Worm (Caenorhabditis elegans) whole organism, mixed stage, embryonic: ENCODE results near the gene ZC13.1.
A peak's percentile ranks its signal among the peaks of the same experiment; 100 is the strongest.

Experiments used
- M03D4.4 ChIP-seq: sonication (generic microtip); optimal IDR thresholded peaks from 2 replicates; lab custom pipeline; 2017; ENCODE audit warnings: mild to moderate bottlenecking, missing genetic modification characterization, missing compliant biosample characterization
- ceh-39 ChIP-seq: fragments of 150-350 bp; optimal IDR thresholded peaks from 2 replicates; lab custom pipeline; 2014; ENCODE audit warnings: missing biosample characterization, missing genetic modification characterization
- ceh-43 ChIP-seq: fragments of 200-800 bp; sonication (Bioruptor generic); optimal IDR thresholded peaks from 2 replicates; lab custom pipeline; 2018; ENCODE audit warnings: mild to moderate bottlenecking, missing genetic modification characterization, moderate library complexity, missing compliant biosample characterization
- ceh-83 ChIP-seq: fragments of 200-800 bp; sonication (Bioruptor generic); optimal IDR thresholded peaks from 2 replicates; lab custom pipeline; 2018; ENCODE audit warnings: mild to moderate bottlenecking, missing genetic modification characterization, missing compliant biosample characterization
- ces-1 ChIP-seq: fragments of 150-350 bp; optimal IDR thresholded peaks from 2 replicates; lab custom pipeline; 2014; ENCODE audit warnings: missing biosample characterization, missing genetic modification reagents, missing genetic modification characterization
- cnd-1 ChIP-seq: fragments of 200-800 bp; sonication (Bioruptor generic); optimal IDR thresholded peaks from 2 replicates; lab custom pipeline; 2018; ENCODE audit warnings: mild to moderate bottlenecking, missing genetic modification characterization, missing compliant biosample characterization
- drap-1 ChIP-seq: fragments of 200-800 bp; sonication (Bioruptor generic); optimal IDR thresholded peaks from 3 replicates; lab custom pipeline; 2018; ENCODE audit warnings: mild to moderate bottlenecking, missing genetic modification characterization, missing compliant biosample characterization
- elt-1 ChIP-seq: sonication (generic microtip); optimal IDR thresholded peaks from 2 replicates; lab custom pipeline; 2017; ENCODE audit warnings: missing genetic modification characterization, mild to moderate bottlenecking, missing compliant biosample characterization, antibody characterized with exemption, moderate library complexity, borderline replicate concordance; ENCODE audit not compliant: insufficient read depth
- elt-3 ChIP-seq: fragments of 150-350 bp; optimal IDR thresholded peaks from 2 replicates; lab custom pipeline; 2014; ENCODE audit warnings: missing biosample characterization, missing genetic modification characterization
- flh-1 ChIP-seq: fragments of 200-800 bp; sonication (Bioruptor generic); optimal IDR thresholded peaks from 2 replicates; lab custom pipeline; 2018; ENCODE audit warnings: mild to moderate bottlenecking, missing genetic modification characterization, moderate library complexity, missing compliant biosample characterization
- ham-2 ChIP-seq: fragments of 200-800 bp; sonication (Bioruptor generic); optimal IDR thresholded peaks from 2 replicates; lab custom pipeline; 2018; ENCODE audit warnings: mild to moderate bottlenecking, missing genetic modification characterization, missing compliant biosample characterization
- hlh-1 ChIP-seq: fragments of 150-350 bp; optimal IDR thresholded peaks from 2 replicates; lab custom pipeline; 2014; ENCODE audit warnings: missing biosample characterization, missing genetic modification reagents, missing genetic modification characterization
- lin-13 ChIP-seq: fragments of 150-350 bp; optimal IDR thresholded peaks from 2 replicates; lab custom pipeline; 2014; ENCODE audit warnings: missing biosample characterization, missing genetic modification characterization
- lin-32 ChIP-seq: fragments of 200-800 bp; sonication (Bioruptor generic); optimal IDR thresholded peaks from 2 replicates; lab custom pipeline; 2018; ENCODE audit warnings: mild to moderate bottlenecking, missing genetic modification characterization, missing compliant biosample characterization
- lsy-2 ChIP-seq: fragments of 150-350 bp; optimal IDR thresholded peaks from 2 replicates; lab custom pipeline; 2014; ENCODE audit warnings: missing biosample characterization, missing genetic modification characterization
- mep-1 ChIP-seq: fragments of 150-350 bp; optimal IDR thresholded peaks from 2 replicates; lab custom pipeline; 2017; ENCODE audit warnings: missing biosample characterization, missing genetic modification reagents, missing genetic modification characterization, inconsistent platforms
- mls-2 ChIP-seq: sonication (generic microtip); optimal IDR thresholded peaks from 2 replicates; lab custom pipeline; 2016; ENCODE audit warnings: mild to moderate bottlenecking, missing genetic modification characterization, moderate library complexity, missing compliant biosample characterization
- nhr-2 ChIP-seq: fragments of 150-350 bp; optimal IDR thresholded peaks from 2 replicates; lab custom pipeline; 2014; ENCODE audit warnings: missing biosample characterization, missing genetic modification characterization
- nhr-237 ChIP-seq: fragments of 150-350 bp; optimal IDR thresholded peaks from 2 replicates; lab custom pipeline; 2014; ENCODE audit warnings: missing biosample characterization, missing genetic modification characterization
- nhr-28 ChIP-seq: fragments of 150-350 bp; optimal IDR thresholded peaks from 2 replicates; lab custom pipeline; 2014; ENCODE audit warnings: missing biosample characterization, missing genetic modification characterization
- pha-4 ChIP-seq: fragments of 150-350 bp; optimal IDR thresholded peaks from 2 replicates; lab custom pipeline; 2018; ENCODE audit warnings: missing biosample characterization, missing genetic modification reagents, missing genetic modification characterization
- sem-2 ChIP-seq: fragments of 200-800 bp; sonication (Bioruptor generic); optimal IDR thresholded peaks from 2 replicates; lab custom pipeline; 2018; ENCODE audit warnings: mild to moderate bottlenecking, missing genetic modification characterization, missing compliant biosample characterization
- snpc-4 ChIP-seq: fragments of 150-350 bp; optimal IDR thresholded peaks from 2 replicates; lab custom pipeline; 2014; ENCODE audit warnings: missing biosample characterization, missing genetic modification characterization
- sptf-1 ChIP-seq: sonication (generic microtip); optimal IDR thresholded peaks from 2 replicates; lab custom pipeline; 2017; ENCODE audit warnings: mild to moderate bottlenecking, missing genetic modification characterization, moderate library complexity, missing compliant biosample characterization
- tbx-8 ChIP-seq: fragments of 200-800 bp; sonication (Bioruptor generic); optimal IDR thresholded peaks from 2 replicates; lab custom pipeline; 2018; ENCODE audit warnings: mild to moderate bottlenecking, missing genetic modification characterization, moderate library complexity, missing compliant biosample characterization
- unc-120 ChIP-seq: sonication (generic microtip); optimal IDR thresholded peaks from 2 replicates; lab custom pipeline; 2017; ENCODE audit warnings: missing genetic modification characterization, missing compliant biosample characterization; ENCODE audit not compliant: poor library complexity, severe bottlenecking
- unc-39 ChIP-seq: fragments of 150-350 bp; optimal IDR thresholded peaks from 2 replicates; lab custom pipeline; 2014; ENCODE audit warnings: missing biosample characterization, missing genetic modification characterization
- unc-62 ChIP-seq: fragments of 150-350 bp; optimal IDR thresholded peaks from 2 replicates; lab custom pipeline; 2014; ENCODE audit warnings: missing biosample characterization, missing genetic modification reagents, missing genetic modification characterization
- zip-8 ChIP-seq: fragments of 150-350 bp; optimal IDR thresholded peaks from 2 replicates; lab custom pipeline; 2014; ENCODE audit warnings: missing biosample characterization, missing genetic modification characterization
- ztf-11 ChIP-seq: fragments of 150-350 bp; optimal IDR thresholded peaks from 2 replicates; lab custom pipeline; 2014; ENCODE audit warnings: missing biosample characterization, missing genetic modification characterization

The ZC13.1 gene

DNA sequence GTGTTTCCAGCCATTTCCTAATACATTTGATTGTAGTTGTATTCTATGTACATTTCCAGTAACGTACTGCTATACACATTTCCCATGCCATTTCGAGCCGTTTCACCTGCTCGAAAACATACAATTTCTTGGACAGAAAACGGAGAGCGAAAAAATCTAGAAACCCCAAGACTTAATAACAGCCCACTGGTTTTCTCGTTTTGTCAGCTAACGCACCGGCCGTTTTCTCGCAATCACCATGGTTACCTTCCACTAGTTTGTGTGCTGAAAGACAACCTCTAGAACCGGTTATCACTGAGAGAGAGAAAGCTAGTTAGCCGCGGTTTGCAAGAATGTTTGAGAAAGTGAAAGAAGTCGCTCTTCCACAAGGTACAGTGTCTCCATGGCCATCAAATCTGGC, 46.9 kb upstream of the ZC13.1 start:
- TF ChIP-seq lin-32 (no peak), lin-13 (no peak), pha-4 (tag; lab: Kevin White, UChicago) (no peak), sem-2 (GFP tag; lab: Kevin White, UChicago) (no peak), M03D4.4 (no peak), zip-8 (no peak), drap-1 (GFP tag; lab: Kevin White, UChicago) (no peak), ceh-43 (GFP tag; lab: Kevin White, UChicago) (no peak), tbx-8 (GFP tag; lab: Kevin White, UChicago) (no peak), snpc-4 (tag; lab: Kevin White, UChicago) (no peak), lsy-2 (tag; lab: Kevin White, UChicago) (no peak)
- TF ChIP-seq, all 35 proteins: peak for 0

DNA sequence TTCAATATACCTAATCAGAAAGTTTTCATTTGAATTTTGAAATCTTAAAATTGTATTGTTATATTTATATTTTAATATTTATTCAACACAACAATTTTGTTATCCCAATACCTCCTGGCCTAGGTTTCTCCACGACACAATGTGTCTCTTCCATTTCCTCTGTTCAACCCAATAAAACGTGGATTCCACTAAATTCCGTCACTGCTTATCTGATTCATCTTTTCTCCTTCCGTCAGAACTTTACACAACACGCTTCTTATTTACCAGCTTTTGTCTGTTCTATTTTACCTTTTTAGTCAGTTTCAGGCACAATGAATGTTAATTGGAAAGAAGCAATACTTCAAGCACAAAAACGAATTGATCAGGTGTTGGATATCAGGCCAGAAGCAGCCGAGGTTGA, 42.6 kb upstream of the ZC13.1 start, which contains the start of gene F39H12.1:
F39H12.1 (plus strand) TSS at position 301 of the 400 bp plus-strand sequence.
- TF ChIP-seq hlh-1 (tag; lab: Kevin White, UChicago) (no peak), ham-2 (GFP tag; lab: Kevin White, UChicago) (no peak), ceh-39 (tag; lab: Kevin White, UChicago) (no peak), unc-62 (no peak), ces-1 (GFP tag; lab: Kevin White, UChicago) (no peak), sptf-1 (tag; lab: Kevin White, UChicago) (no peak), cnd-1 (tag; lab: Kevin White, UChicago) (no peak), mls-2 (tag; lab: Kevin White, UChicago) (no peak), nhr-28 (tag; lab: Kevin White, UChicago) (no peak), elt-3 (tag; lab: Kevin White, UChicago) (no peak), zip-8 (no peak), ztf-11 (no peak), nhr-2 (tag; lab: Kevin White, UChicago) (no peak), unc-39 (tag; lab: Kevin White, UChicago) (no peak), flh-1 (GFP tag; lab: Kevin White, UChicago) (no peak), elt-1 (tag; lab: Kevin White, UChicago) (no peak), sem-2 (GFP tag; lab: Kevin White, UChicago) (no peak), mep-1 (tag; lab: Kevin White, UChicago) (no peak), ceh-43 (GFP tag; lab: Kevin White, UChicago) (no peak), lin-32 (no peak)

DNA sequence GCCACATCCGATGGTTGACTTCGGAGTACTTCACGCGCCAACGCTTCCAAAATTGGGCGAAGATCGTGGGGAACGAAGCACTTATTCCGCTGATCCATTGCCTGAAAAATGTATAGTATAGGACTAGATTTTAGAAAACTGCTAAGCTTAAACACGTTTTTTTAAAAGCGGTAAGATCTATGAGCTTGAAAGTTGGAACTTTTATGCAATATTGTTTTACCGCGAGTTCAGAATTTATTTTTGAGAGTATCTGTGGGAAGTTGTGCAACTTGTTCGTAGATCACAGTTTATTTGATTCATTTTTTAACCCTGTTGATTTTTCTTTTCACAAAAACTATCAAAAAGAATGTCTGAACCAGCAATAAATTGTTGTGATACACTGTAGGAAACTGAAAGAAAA, 35.6 kb upstream of the ZC13.1 start, which contains the start of gene F39H12.3:
F39H12.3 (minus strand) TSS at position 101 of the 400 bp plus-strand sequence.
- TF ChIP-seq tbx-8 (GFP tag; lab: Kevin White, UChicago) (no peak), mls-2 (tag; lab: Kevin White, UChicago) (no peak), sptf-1 (tag; lab: Kevin White, UChicago) (no peak), ceh-39 (tag; lab: Kevin White, UChicago) (no peak), mep-1 (tag; lab: Kevin White, UChicago) (no peak), lsy-2 (tag; lab: Kevin White, UChicago) (no peak), snpc-4 (tag; lab: Kevin White, UChicago) (no peak), nhr-2 (tag; lab: Kevin White, UChicago) (no peak), unc-62 (no peak), nhr-28 (tag; lab: Kevin White, UChicago) (no peak), sem-2 (GFP tag; lab: Kevin White, UChicago) (no peak), ceh-43 (GFP tag; lab: Kevin White, UChicago) (no peak), unc-39 (tag; lab: Kevin White, UChicago) (no peak), hlh-1 (tag; lab: Kevin White, UChicago) (no peak)
- TF ChIP-seq, all 35 proteins: peak for 0

DNA sequence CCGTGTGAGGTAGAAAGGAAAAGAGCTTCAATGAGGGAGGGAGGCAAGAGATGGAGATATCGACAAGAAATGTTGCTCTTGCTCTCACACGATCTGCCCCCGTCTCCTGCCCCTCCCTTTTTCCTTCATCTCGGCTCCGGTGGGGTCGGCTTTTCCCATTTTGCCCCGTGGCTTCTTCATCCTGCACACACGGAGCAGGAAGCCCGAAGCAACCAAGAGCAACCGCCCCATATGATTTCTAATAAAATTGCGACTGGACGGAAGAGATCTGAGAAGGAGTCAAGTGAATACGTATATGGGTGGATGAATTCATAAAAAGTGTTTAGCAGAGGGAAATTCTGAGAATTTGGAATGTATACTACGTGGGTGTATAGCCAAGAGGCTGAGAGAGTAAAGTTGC, 32.4 kb upstream of the ZC13.1 start:
- TF ChIP-seq ces-1 (GFP tag; lab: Kevin White, UChicago): peak; percentile 18
- TF ChIP-seq zip-8: no peak
- TF ChIP-seq lin-13: no peak
- TF ChIP-seq unc-120 (tag; lab: Kevin White, UChicago): peak; percentile 51

DNA sequence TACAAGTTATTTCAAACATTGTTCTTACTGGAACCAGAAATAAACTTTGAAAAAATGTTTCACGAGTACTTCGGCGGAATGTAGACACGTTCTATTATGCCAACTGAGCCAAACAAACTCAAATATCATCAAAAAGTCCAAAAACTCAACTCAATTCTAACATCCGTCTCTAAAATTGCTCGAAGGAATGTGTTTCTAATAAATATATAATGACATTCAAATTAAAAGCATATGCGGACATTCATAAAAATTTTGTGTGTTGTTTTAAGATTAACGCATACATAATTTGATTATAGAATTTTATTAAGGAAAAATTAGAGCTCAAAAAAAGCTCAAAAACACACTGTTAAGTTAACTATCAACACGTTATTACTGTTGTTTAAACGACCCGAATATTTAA, 31.6 kb upstream of the ZC13.1 start:
- TF ChIP-seq sem-2 (GFP tag; lab: Kevin White, UChicago): no peak
- TF ChIP-seq sptf-1 (tag; lab: Kevin White, UChicago): no peak
- no peak for TF ChIP-seq lin-13
- no peak for TF ChIP-seq ceh-83 (GFP tag; lab: Kevin White, UChicago)
- TF ChIP-seq nhr-237 (tag; lab: Kevin White, UChicago): no peak
- TF ChIP-seq pha-4 (tag; lab: Kevin White, UChicago): no peak
